Fruit fly (Drosophila melanogaster) whole organism, embryonic: ENCODE data around the gene CG4278.

Source experiments
- CG10321 ChIP-seq: fragments of 200-800 bp; sonication (Bioruptor generic); IDR thresholded peaks from 2 replicates; pipeline ENCODE4 v1.3.6; 2022; ENCODE audit warnings: missing biosample characterization, missing genetic modification characterization
- CG10565 ChIP-seq: fragments of 200-800 bp; sonication (Bioruptor generic); optimal IDR thresholded peaks from 3 replicates; lab custom pipeline; 2016; ENCODE audit warnings: missing biosample characterization, mild to moderate bottlenecking, missing genetic modification characterization
- CG12236 ChIP-seq: fragments of 200-800 bp; sonication (Bioruptor generic); optimal IDR thresholded peaks from 2 replicates; lab custom pipeline; 2016; ENCODE audit warnings: missing biosample characterization, missing genetic modification characterization
- CG14050 ChIP-seq: fragments of 200-800 bp; sonication (Bioruptor generic); IDR thresholded peaks from 3 replicates; pipeline ENCODE4 v1.3.6; 2022; ENCODE audit warnings: missing biosample characterization, missing genetic modification characterization
- CG1603 ChIP-seq: fragments of 200-800 bp; sonication (Bioruptor generic); optimal IDR thresholded peaks from 2 replicates; lab custom pipeline; 2019; ENCODE audit warnings: missing biosample characterization, mild to moderate bottlenecking, missing genetic modification characterization, moderate library complexity
- CG17612 ChIP-seq: fragments of 200-800 bp; sonication (Bioruptor generic); IDR thresholded peaks from 2 replicates; pipeline ENCODE4 v1.3.6; 2022; ENCODE audit warnings: missing biosample characterization, missing genetic modification characterization
- CG2116 ChIP-seq: fragments of 200-800 bp; sonication (Bioruptor generic); optimal IDR thresholded peaks from 3 replicates; lab custom pipeline; 2018; ENCODE audit warnings: missing biosample characterization, mild to moderate bottlenecking, missing genetic modification characterization
- CG30431 ChIP-seq: fragments of 200-800 bp; sonication (Bioruptor generic); optimal IDR thresholded peaks from 2 replicates; lab custom pipeline; 2017; ENCODE audit warnings: missing biosample characterization, missing genetic modification characterization
- CG31365 ChIP-seq: fragments of 200-800 bp; sonication (Bioruptor generic); optimal IDR thresholded peaks from 2 replicates; lab custom pipeline; 2018; ENCODE audit warnings: missing biosample characterization, mild to moderate bottlenecking, missing genetic modification characterization
- CG34224 ChIP-seq: fragments of 200-800 bp; sonication (Bioruptor generic); IDR thresholded peaks from 3 replicates; pipeline ENCODE4 v1.3.6; 2022; ENCODE audit warnings: missing biosample characterization, missing genetic modification characterization; ENCODE audit not compliant: partially characterized antibody
- CG6272 ChIP-seq: fragments of 200-800 bp; sonication (Bioruptor generic); IDR thresholded peaks from 2 replicates; pipeline ENCODE4 v1.3.6; 2022; ENCODE audit warnings: missing biosample characterization, missing genetic modification characterization
- CG6813 ChIP-seq: fragments of 200-800 bp; sonication (Bioruptor generic); optimal IDR thresholded peaks from 2 replicates; lab custom pipeline; 2017; ENCODE audit warnings: missing biosample characterization, missing genetic modification characterization, mild to moderate bottlenecking, moderate library complexity, missing genetic modification reagents
- CG8290 ChIP-seq, 3 experiments: fragments of 200-800 bp; sonication (Bioruptor generic); optimal IDR thresholded peaks; 2 replicates each; lab custom pipeline; 2016 to 2019; ENCODE audit warnings: missing biosample characterization in 3 of 3, missing genetic modification characterization in 3 of 3, mild to moderate bottlenecking in 2 of 3, moderate library complexity in 1 of 3
- CG9215 ChIP-seq: fragments of 200-800 bp; sonication (Bioruptor generic); IDR thresholded peaks from 2 replicates; pipeline ENCODE4 v1.3.6; 2022; ENCODE audit warnings: missing biosample characterization, missing genetic modification characterization
- CG9817 ChIP-seq: fragments of 200-800 bp; sonication (Bioruptor generic); optimal IDR thresholded peaks from 2 replicates; lab custom pipeline; 2018; ENCODE audit warnings: missing biosample characterization, mild to moderate bottlenecking, missing genetic modification characterization, moderate library complexity
- CG9932 ChIP-seq: fragments of 200-800 bp; sonication (Bioruptor generic); IDR thresholded peaks from 2 replicates; pipeline ENCODE4 v1.3.6; 2022; ENCODE audit warnings: missing biosample characterization, missing genetic modification characterization
- CHES-1-like ChIP-seq: fragments of 200-800 bp; sonication (Bioruptor generic); optimal IDR thresholded peaks from 2 replicates; lab custom pipeline; 2016; ENCODE audit warnings: missing biosample characterization, missing genetic modification characterization
- CoRest ChIP-seq: fragments of 200-800 bp; sonication (Bioruptor generic); optimal IDR thresholded peaks from 3 replicates; lab custom pipeline; 2018; ENCODE audit warnings: missing biosample characterization, mild to moderate bottlenecking, missing genetic modification characterization, moderate library complexity
- Dbx ChIP-seq: fragments of 200-800 bp; sonication (Bioruptor generic); IDR thresholded peaks from 3 replicates; pipeline ENCODE4 v1.3.6; 2022; ENCODE audit warnings: missing biosample characterization, missing genetic modification characterization
- Dfd ChIP-seq, 2 experiments: fragments of >200 bp; optimal IDR thresholded peaks; 2 replicates each; lab custom pipeline; 2017; ENCODE audit warnings: missing biosample characterization in 2 of 2, missing genetic modification characterization in 2 of 2
- Dp ChIP-seq: fragments of 200-800 bp; sonication (Bioruptor generic); optimal IDR thresholded peaks from 2 replicates; lab custom pipeline; 2018; ENCODE audit warnings: missing biosample characterization, mild to moderate bottlenecking, missing genetic modification characterization, moderate library complexity
- Ets97D ChIP-seq: fragments of 200-800 bp; sonication (Bioruptor generic); optimal IDR thresholded peaks from 3 replicates; lab custom pipeline; 2016; ENCODE audit warnings: missing biosample characterization, missing genetic modification characterization
- Gug ChIP-seq: fragments of 200-800 bp; sonication (Bioruptor generic); IDR thresholded peaks from 4 replicates; pipeline ENCODE4 v1.3.6; 2022; ENCODE audit warnings: missing biosample characterization, missing genetic modification characterization
- HLH3B ChIP-seq: fragments of 200-800 bp; sonication (Bioruptor generic); IDR thresholded peaks from 2 replicates; pipeline ENCODE4 v1.3.6; 2022; ENCODE audit warnings: missing biosample characterization, missing genetic modification characterization
- HLH54F ChIP-seq: fragments of 200-800 bp; sonication (Bioruptor generic); optimal IDR thresholded peaks from 3 replicates; lab custom pipeline; 2016; ENCODE audit warnings: missing biosample characterization, missing genetic modification characterization
- NC2α ChIP-seq: fragments of 200-800 bp; sonication (Bioruptor generic); optimal IDR thresholded peaks from 2 replicates; lab custom pipeline; 2016; ENCODE audit warnings: missing biosample characterization, missing genetic modification characterization
- Nf-YC ChIP-seq: fragments of 200-800 bp; optimal IDR thresholded peaks from 3 replicates; lab custom pipeline; 2019; ENCODE audit warnings: missing biosample characterization, mild to moderate bottlenecking, missing genetic modification characterization, moderate library complexity
- Optix ChIP-seq: fragments of 200-800 bp; sonication (Bioruptor generic); IDR thresholded peaks from 3 replicates; pipeline ENCODE4 v1.3.6; 2022; ENCODE audit warnings: missing biosample characterization, missing genetic modification characterization
- Rfx ChIP-seq: fragments of 200-800 bp; sonication (Bioruptor generic); IDR thresholded peaks from 2 replicates; pipeline ENCODE4 v1.3.6; 2022; ENCODE audit warnings: missing biosample characterization, missing genetic modification characterization
- Scr ChIP-seq: fragments of 200-800 bp; sonication (Bioruptor generic); IDR thresholded peaks from 2 replicates; pipeline ENCODE4 v1.3.6; 2022; ENCODE audit warnings: missing biosample characterization, missing genetic modification characterization; ENCODE audit not compliant: partially characterized antibody
- ara ChIP-seq: fragments of 200-800 bp; sonication (Bioruptor generic); IDR thresholded peaks from 2 replicates; pipeline ENCODE4 v1.3.6; 2022; ENCODE audit warnings: missing biosample characterization, missing genetic modification characterization
- az2 ChIP-seq: fragments of 200-800 bp; sonication (Bioruptor generic); optimal IDR thresholded peaks from 3 replicates; lab custom pipeline; 2016; ENCODE audit warnings: missing biosample characterization, missing genetic modification characterization
- btn ChIP-seq: fragments of 200-800 bp; sonication (Bioruptor generic); optimal IDR thresholded peaks from 2 replicates; lab custom pipeline; 2016; ENCODE audit warnings: missing biosample characterization, missing genetic modification characterization
- dmrt11E ChIP-seq: fragments of 200-800 bp; sonication (Bioruptor generic); optimal IDR thresholded peaks from 3 replicates; lab custom pipeline; 2018; ENCODE audit warnings: missing biosample characterization, mild to moderate bottlenecking, missing genetic modification characterization, moderate library complexity
- eve ChIP-seq, 2 experiments: fragments of >200 bp; optimal IDR thresholded peaks; 2 replicates each; lab custom pipeline; 2017; ENCODE audit warnings: missing biosample characterization in 2 of 2, missing genetic modification characterization in 2 of 2
- fu2 ChIP-seq: fragments of 200-800 bp; sonication (Bioruptor generic); optimal IDR thresholded peaks from 2 replicates; lab custom pipeline; 2016; ENCODE audit warnings: missing biosample characterization, missing genetic modification characterization
- gce ChIP-seq: fragments of 200-800 bp; sonication (Bioruptor generic); IDR thresholded peaks from 3 replicates; pipeline ENCODE4 v1.3.6; 2022; ENCODE audit warnings: missing biosample characterization, missing genetic modification characterization
- gfzf ChIP-seq: fragments of 200-800 bp; sonication (Bioruptor generic); optimal IDR thresholded peaks from 2 replicates; lab custom pipeline; 2016; ENCODE audit warnings: missing biosample characterization, mild to moderate bottlenecking, missing genetic modification characterization, moderate library complexity
- hb ChIP-seq: fragments of 200-800 bp; sonication (Bioruptor generic); IDR thresholded peaks from 3 replicates; pipeline ENCODE4 v1.3.6; 2022; ENCODE audit warnings: missing biosample characterization, missing genetic modification characterization; ENCODE audit not compliant: partially characterized antibody
- lilli ChIP-seq: fragments of 200-800 bp; sonication (Bioruptor generic); optimal IDR thresholded peaks from 3 replicates; lab custom pipeline; 2016; ENCODE audit warnings: missing biosample characterization, missing genetic modification characterization
- nerfin-1 ChIP-seq: fragments of 200-800 bp; sonication (Bioruptor generic); optimal IDR thresholded peaks from 3 replicates; lab custom pipeline; 2019; ENCODE audit warnings: missing biosample characterization, mild to moderate bottlenecking, missing genetic modification characterization, moderate library complexity
- oc ChIP-seq: fragments of 200-800 bp; sonication (Bioruptor generic); optimal IDR thresholded peaks from 2 replicates; lab custom pipeline; 2018; ENCODE audit warnings: missing biosample characterization, mild to moderate bottlenecking, missing genetic modification characterization, moderate library complexity
- psq ChIP-seq: fragments of 200-800 bp; sonication (Bioruptor generic); optimal IDR thresholded peaks from 2 replicates; lab custom pipeline; 2017; ENCODE audit warnings: missing biosample characterization, missing genetic modification characterization
- ranshi ChIP-seq: fragments of 200-800 bp; sonication (Bioruptor generic); IDR thresholded peaks from 2 replicates; pipeline ENCODE4 v1.3.6; 2022; ENCODE audit warnings: missing biosample characterization, missing genetic modification characterization
- sim ChIP-seq: fragments of 200-800 bp; sonication (Bioruptor generic); IDR thresholded peaks from 2 replicates; pipeline ENCODE4 v1.3.6; 2022; ENCODE audit warnings: missing biosample characterization, missing genetic modification characterization
- tgo ChIP-seq: fragments of 200-800 bp; sonication (Bioruptor generic); IDR thresholded peaks from 3 replicates; pipeline ENCODE4 v1.3.6; 2022; ENCODE audit warnings: missing biosample characterization, missing genetic modification characterization
- tio ChIP-seq: fragments of 200-800 bp; sonication (Bioruptor generic); optimal IDR thresholded peaks from 2 replicates; lab custom pipeline; 2017; ENCODE audit warnings: missing biosample characterization, missing genetic modification characterization, inconsistent platforms
- ttk ChIP-seq: fragments of 200-800 bp; sonication (Bioruptor generic); IDR thresholded peaks from 2 replicates; pipeline ENCODE4 v2.1.2; 2022; ENCODE audit warnings: missing biosample characterization, missing genetic modification characterization
- zen2 ChIP-seq: fragments of 200-800 bp; sonication (Bioruptor generic); IDR thresholded peaks from 3 replicates; pipeline ENCODE4 v1.3.6; 2022; ENCODE audit warnings: missing biosample characterization, missing genetic modification characterization; ENCODE audit not compliant: partially characterized antibody
- zfh2 ChIP-seq: fragments of 200-800 bp; sonication (Bioruptor generic); optimal IDR thresholded peaks from 2 replicates; lab custom pipeline; 2016; ENCODE audit warnings: missing biosample characterization, missing genetic modification characterization

Gene CG4278

dm6 chr2L:16350160-16350633 lies 23.3 kb downstream of the CG4278 start (continued):
- TF ChIP-seq CG14050 (GFP tag; lab: Robert Waterston, UW) (peak; percentile 68), sim (GFP tag; lab: Robert Waterston, UW) (no peak), Nf-YC (no peak), Dp (GFP tag; lab: Kevin White, UChicago) (no peak), CG10565 (GFP tag; lab: Kevin White, UChicago) (no peak), CG34224 (no peak), CG9932 (GFP tag; lab: Robert Waterston, UW) (peak; percentile 90), CG2116 (GFP tag; lab: Kevin White, UChicago) (peak; percentile 70), HLH3B (peak; percentile 80), CG30431 (GFP tag; lab: Kevin White, UChicago) (peak; percentile 49), CG10321 (0 out of 2 replicates have a peak, but pooled peaks have one; percentile 40), gce (GFP tag; lab: Robert Waterston, UW) (peak; percentile 68; the same call in 1 of the 3 replicates), zen2 (GFP tag; lab: Robert Waterston, UW) (0 out of 3 replicates have a peak, but pooled peaks have one; percentile 59), zfh2 (peak; percentile 77), CG9817 (tag; lab: Kevin White, UChicago) (peak; percentile 69), Optix (GFP tag; lab: Robert Waterston, UW) (peak; percentile 74), Dfd (GFP tag; optimal IDR thresholded peaks at IDR 0.05; lab: Kevin White, UChicago) (no peak), CG17612 (GFP tag; lab: Robert Waterston, UW) (peak; percentile 46; the same call in 1 of the 2 replicates), Rfx (GFP tag; lab: Robert Waterston, UW) (peak; percentile 86), CG31365 (no peak), fu2 (GFP tag; lab: Kevin White, UChicago) (peak; percentile 47), tgo (GFP tag; lab: Robert Waterston, UW) (peak; percentile 70), lilli (GFP tag; lab: Kevin White, UChicago) (peak; percentile 72), nerfin-1 (tag; lab: Kevin White, UChicago) (no peak), ranshi (GFP tag; lab: Robert Waterston, UW) (peak; percentile 80), CG8290 (GFP tag; optimal IDR thresholded peaks at IDR 0.05; lab: Kevin White, UChicago) (peak; percentile 28), CG8290 (tag; optimal IDR thresholded peaks at IDR 0.05; lab: Kevin White, UChicago) (peak in 1 of 2 experiments; percentile 8), tio (GFP tag; lab: Kevin White, UChicago) (peak; percentile 65), CG9215 (GFP tag; lab: Robert Waterston, UW) (peak; percentile 76), CG1603 (tag; lab: Kevin White, UChicago) (peak; percentile 64), CG6813 (GFP tag; lab: Kevin White, UChicago) (peak; percentile 56), Ets97D (peak; percentile 44), gfzf (peak; percentile 8), CG6272 (peak; percentile 71; the same call in 1 of the 2 replicates), psq (no peak), HLH54F (GFP tag; lab: Kevin White, UChicago) (peak; percentile 69), ara (GFP tag; lab: Robert Waterston, UW) (peak; percentile 51; the same call in 1 of the 2 replicates), ttk (GFP tag; lab: Robert Waterston, UW) (peak; percentile 38; the same call in 1 of the 2 replicates), Gug (GFP tag; lab: Robert Waterston, UW) (peak; percentile 78; the same call in 2 of the 4 replicates), btn (GFP tag; lab: Kevin White, UChicago) (no peak), NC2α (GFP tag; lab: Kevin White, UChicago) (peak; percentile 9), Scr (GFP tag; lab: Robert Waterston, UW) (0 out of 2 replicates have a peak, but pooled peaks have one; percentile 57), oc (tag; lab: Kevin White, UChicago) (no peak), CoRest (tag; lab: Kevin White, UChicago) (peak; percentile 82), CG12236 (GFP tag; lab: Kevin White, UChicago) (peak; percentile 14), az2 (peak; percentile 62), dmrt11E (tag; lab: Kevin White, UChicago) (peak; percentile 54), eve (GFP tag; optimal IDR thresholded peaks at IDR 0.05; lab: Kevin White, UChicago) (no peak), Dbx (peak; percentile 84; the same call in 2 of the 3 replicates), CHES-1-like (peak; percentile 40), hb (GFP tag; lab: Robert Waterston, UW) (0 out of 3 replicates have a peak, but pooled peaks have one; percentile 55)
